Worm (Caenorhabditis elegans) whole organism, midembryonic: ENCODE data around the gene K01A2.5.

Experiments
- T22C8.4 ChIP-seq: fragments of 200-800 bp; sonication (Bioruptor generic); IDR thresholded peaks from 2 replicates; pipeline ENCODE4 v1.3.6; 2022; ENCODE audit warnings: missing genetic modification characterization, missing compliant biosample characterization
- cog-1 ChIP-seq: sonication (generic microtip); optimal IDR thresholded peaks from 2 replicates; lab custom pipeline; 2016; ENCODE audit warnings: missing genetic modification characterization, missing compliant biosample characterization
- flt-1 ChIP-seq: fragments of 200-800 bp; sonication (Bioruptor generic); IDR thresholded peaks from 2 replicates; pipeline ENCODE4 v1.3.6; 2022; ENCODE audit warnings: missing genetic modification characterization, missing compliant biosample characterization
- klf-2 ChIP-seq: fragments of 200-800 bp; sonication (Bioruptor generic); conservative IDR thresholded peaks from 2 replicates; pipeline ENCODE4 v1.3.6; 2022; ENCODE audit warnings: missing genetic modification reagents, missing genetic modification characterization, missing compliant biosample characterization
- med-1 ChIP-seq: sonication (generic microtip); optimal IDR thresholded peaks from 2 replicates; lab custom pipeline; 2017; ENCODE audit warnings: missing genetic modification characterization, mild to moderate bottlenecking, missing compliant biosample characterization, antibody characterized with exemption, missing genetic modification reagents; ENCODE audit not compliant: insufficient read depth
- ref-1 ChIP-seq: fragments of 200-800 bp; sonication (Bioruptor generic); conservative IDR thresholded peaks from 2 replicates; pipeline ENCODE4 v1.3.6; 2022; ENCODE audit warnings: missing genetic modification reagents, missing genetic modification characterization, missing compliant biosample characterization
- tab-1 ChIP-seq: fragments of 200-800 bp; sonication (Bioruptor generic); IDR thresholded peaks from 2 replicates; pipeline ENCODE4 v1.3.6; 2022; ENCODE audit warnings: missing genetic modification characterization, missing compliant biosample characterization
- ztf-23 ChIP-seq: fragments of 200-800 bp; sonication (Bioruptor generic); IDR thresholded peaks from 2 replicates; pipeline ENCODE4 v1.3.6; 2022; ENCODE audit warnings: missing genetic modification reagents, missing genetic modification characterization, missing compliant biosample characterization
- ztf-29 ChIP-seq: fragments of 200-800 bp; sonication (Bioruptor generic); IDR thresholded peaks from 2 replicates; pipeline ENCODE4 v1.3.6; 2022; ENCODE audit warnings: missing genetic modification reagents, missing genetic modification characterization, missing compliant biosample characterization

ce11 chrII:303927-304711 is 3.0 kb downstream of the K01A2.5 start:
- TF ChIP-seq ztf-29 (GFP tag; lab: Robert Waterston, UW) (no peak), ztf-23 (GFP tag; lab: Robert Waterston, UW) (no peak), tab-1 (GFP tag; lab: Robert Waterston, UW) (no peak), cog-1 (no peak), flt-1 (no peak), T22C8.4 (GFP tag; lab: Robert Waterston, UW) (no peak), klf-2 (GFP tag; lab: Robert Waterston, UW) (no peak), ref-1 (GFP tag; lab: Robert Waterston, UW) (no peak), med-1 (GFP tag; lab: Kevin White, UChicago) (no peak)
